Fruit fly (Drosophila melanogaster) whole organism, adult: ENCODE data around the gene Tbc1d22.

ENCODE experiments used
- CG11617 ChIP-seq: fragments of 200-800 bp; sonication (Bioruptor generic); optimal IDR thresholded peaks from 2 replicates; lab custom pipeline; 2017; ENCODE audit warnings: mild to moderate bottlenecking, missing biosample characterization, missing genetic modification reagents, missing genetic modification characterization
- CG5204 ChIP-seq: fragments of 200-800 bp; sonication (Bioruptor generic); optimal IDR thresholded peaks from 2 replicates; lab custom pipeline; 2016; ENCODE audit warnings: missing biosample characterization, missing genetic modification characterization
- CG7045 ChIP-seq: fragments of 200-800 bp; sonication (Bioruptor generic); optimal IDR thresholded peaks from 2 replicates; lab custom pipeline; 2017; ENCODE audit warnings: missing biosample characterization, mild to moderate bottlenecking, missing genetic modification characterization
- CG7101 ChIP-seq: fragments of 200-800 bp; sonication (Bioruptor generic); optimal IDR thresholded peaks from 2 replicates; lab custom pipeline; 2018; ENCODE audit warnings: missing biosample characterization, mild to moderate bottlenecking, missing genetic modification characterization, moderate library complexity
- Clk ChIP-seq: fragments of 200-800 bp; sonication (Bioruptor generic); optimal IDR thresholded peaks from 2 replicates; lab custom pipeline; 2017; ENCODE audit warnings: missing biosample characterization, missing genetic modification characterization
- Mnt ChIP-seq: fragments of 200-800 bp; sonication (Bioruptor generic); optimal IDR thresholded peaks from 2 replicates; lab custom pipeline; 2016; ENCODE audit warnings: missing biosample characterization, mild to moderate bottlenecking, missing genetic modification characterization
- cic ChIP-seq: fragments of 200-800 bp; sonication (Bioruptor generic); optimal IDR thresholded peaks from 2 replicates; lab custom pipeline; 2017; ENCODE audit warnings: missing biosample characterization, mild to moderate bottlenecking, missing genetic modification characterization, moderate library complexity
- cnc ChIP-seq, 2 experiments: fragments of >200 bp; optimal IDR thresholded peaks; 2 replicates each; lab custom pipeline; 2017
- kay ChIP-seq: fragments of 200-800 bp; sonication (Bioruptor generic); peaks from one replicate; lab custom pipeline; 2016; ENCODE audit warnings: missing biosample characterization, missing genetic modification characterization, borderline replicate concordance
- pad ChIP-seq: fragments of 200-800 bp; sonication (Bioruptor generic); optimal IDR thresholded peaks from 3 replicates; lab custom pipeline; 2017; ENCODE audit warnings: missing biosample characterization, missing genetic modification characterization, mild to moderate bottlenecking, moderate library complexity, missing genetic modification reagents
- tj ChIP-seq: fragments of 200-800 bp; sonication (Bioruptor generic); optimal IDR thresholded peaks from 3 replicates; lab custom pipeline; 2017; ENCODE audit warnings: missing biosample characterization, mild to moderate bottlenecking, missing genetic modification characterization, moderate library complexity
- toe ChIP-seq: fragments of 200-800 bp; sonication (Bioruptor generic); optimal IDR thresholded peaks from 2 replicates; lab custom pipeline; 2016; ENCODE audit warnings: missing biosample characterization, missing genetic modification characterization

- no peak for TF ChIP-seq cnc (optimal IDR thresholded peaks at IDR 0.05; lab: Kevin White, UChicago)
- TF ChIP-seq cic (GFP tag; lab: Kevin White, UChicago) = no peak
- no peak for TF ChIP-seq CG7101 (tag; lab: Kevin White, UChicago)
- TF ChIP-seq kay (GFP tag; lab: Kevin White, UChicago) = no peak
- TF ChIP-seq CG5204 (GFP tag; lab: Kevin White, UChicago) = no peak
- no peak for TF ChIP-seq Clk (GFP tag; lab: Kevin White, UChicago)
- no peak for TF ChIP-seq CG11617 (GFP tag; lab: Kevin White, UChicago)
- no peak for TF ChIP-seq Mnt (GFP tag; lab: Kevin White, UChicago)
- no peak for TF ChIP-seq pad (GFP tag; lab: Kevin White, UChicago)
- TF ChIP-seq CG7045 = no peak
- TF ChIP-seq tj (GFP tag; lab: Kevin White, UChicago) = no peak
- TF ChIP-seq toe (GFP tag; lab: Kevin White, UChicago) = no peak
Observed at dm6 chr3R:21073707-21074106, 28.3 kb upstream of the Tbc1d22 start, which contains the start of gene dmrt93B.
